Fruit fly (Drosophila melanogaster): ENCODE data around the gene CG40228.

DNA sequence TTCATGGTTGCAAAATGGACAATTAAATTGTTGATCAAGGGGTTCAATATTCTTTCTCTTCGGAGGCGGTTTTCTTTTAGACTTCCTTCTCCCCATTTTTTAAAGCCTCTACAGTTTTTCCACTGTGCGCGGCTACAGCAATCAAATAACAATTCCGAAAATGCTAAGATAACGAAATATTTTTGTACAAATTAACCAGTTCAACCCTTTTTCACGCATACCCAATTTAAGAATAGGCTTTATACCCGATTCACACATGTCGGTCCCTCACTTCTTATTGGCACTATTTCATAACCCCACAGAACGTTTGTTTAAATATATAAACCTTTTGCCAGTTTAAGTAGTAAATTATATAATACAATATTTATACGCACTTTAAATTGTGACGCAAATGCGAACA lies at the start of gene CG40228:
- TF ChIP-seq Hr96 (GFP tag; optimal IDR thresholded peaks at IDR 0.05) (no peak), CG12768 (GFP tag; optimal IDR thresholded peaks at IDR 0.05) (no peak), CG14711 (tag; optimal IDR thresholded peaks at IDR 0.05) (no peak), tj (GFP tag; optimal IDR thresholded peaks at IDR 0.05) (no peak), CG5204 (GFP tag; optimal IDR thresholded peaks at IDR 0.05) (no peak), Clk (GFP tag; optimal IDR thresholded peaks at IDR 0.05) (no peak), CG33017 (tag; optimal IDR thresholded peaks at IDR 0.05) (no peak)
